Worm (Caenorhabditis elegans) whole organism, L3 larva: ENCODE results near the gene C06A6.4.
A peak's percentile ranks its signal among the peaks of the same experiment; 100 is the strongest.

Source experiments
- R02D3.7 ChIP-seq: fragments of 150-350 bp; optimal IDR thresholded peaks from 2 replicates; lab custom pipeline; 2014; ENCODE audit warnings: missing biosample characterization, missing genetic modification characterization
- ZK546.5 ChIP-seq: sonication (generic microtip); optimal IDR thresholded peaks from 2 replicates; lab custom pipeline; 2017; ENCODE audit warnings: missing biosample characterization, missing genetic modification characterization
- ceh-16 ChIP-seq: sonication (generic microtip); optimal IDR thresholded peaks from 2 replicates; lab custom pipeline; 2017; ENCODE audit warnings: missing biosample characterization, missing genetic modification characterization
- ceh-28 ChIP-seq: fragments of 150-350 bp; optimal IDR thresholded peaks from 2 replicates; lab custom pipeline; 2014; ENCODE audit warnings: missing biosample characterization, missing genetic modification reagents, missing genetic modification characterization
- ceh-82 ChIP-seq: fragments of 150-350 bp; optimal IDR thresholded peaks from 2 replicates; lab custom pipeline; 2014; ENCODE audit warnings: missing biosample characterization, missing genetic modification characterization
- ceh-9 ChIP-seq: sonication (generic microtip); optimal IDR thresholded peaks from 2 replicates; lab custom pipeline; 2018; ENCODE audit warnings: missing biosample characterization, missing genetic modification characterization
- daf-12 ChIP-seq: fragments of 150-350 bp; optimal IDR thresholded peaks from 2 replicates; lab custom pipeline; 2014; ENCODE audit warnings: missing biosample characterization, missing genetic modification reagents, missing genetic modification characterization
- egl-27 ChIP-seq: sonication (generic microtip); optimal IDR thresholded peaks from 4 replicates; lab custom pipeline; 2017; ENCODE audit warnings: missing biosample characterization, missing genetic modification reagents, missing genetic modification characterization
- egl-5 ChIP-seq: fragments of 150-350 bp; optimal IDR thresholded peaks from 2 replicates; lab custom pipeline; 2017; ENCODE audit warnings: missing biosample characterization, missing genetic modification reagents, missing genetic modification characterization, inconsistent platforms
- elt-1 ChIP-seq: fragments of 150-350 bp; optimal IDR thresholded peaks from 2 replicates; lab custom pipeline; 2014; ENCODE audit warnings: missing biosample characterization, missing genetic modification characterization
- elt-2 ChIP-seq: sonication (generic microtip); optimal IDR thresholded peaks from 2 replicates; lab custom pipeline; 2016; ENCODE audit warnings: missing genetic modification reagents, mild to moderate bottlenecking, missing genetic modification characterization, missing compliant biosample characterization
- elt-3 ChIP-seq, 3 experiments: fragments of 150-350 bp in 1 of 3; sonication (generic microtip) in 2 of 3; optimal IDR thresholded peaks; 2 replicates in 2 of 3; 4 replicates in 1 of 3; lab custom pipeline; 2014 to 2017; ENCODE audit warnings: missing biosample characterization in 3 of 3, missing genetic modification characterization in 3 of 3
- eor-1 ChIP-seq, 2 experiments: fragments of 150-350 bp; optimal IDR thresholded peaks; 2 replicates each; lab custom pipeline; 2014 to 2018; ENCODE audit warnings: missing biosample characterization in 2 of 2, missing genetic modification characterization in 2 of 2
- fkh-10 ChIP-seq: sonication (generic microtip); optimal IDR thresholded peaks from 2 replicates; lab custom pipeline; 2017; ENCODE audit warnings: missing biosample characterization, missing genetic modification reagents, missing genetic modification characterization
- fkh-2 ChIP-seq: fragments of 150-350 bp; optimal IDR thresholded peaks from 2 replicates; lab custom pipeline; 2014; ENCODE audit warnings: missing biosample characterization, missing genetic modification reagents, missing genetic modification characterization
- fos-1 ChIP-seq: fragments of 150-350 bp; optimal IDR thresholded peaks from 2 replicates; lab custom pipeline; 2014; ENCODE audit warnings: missing biosample characterization, missing genetic modification characterization
- hmg-11 ChIP-seq: sonication (generic microtip); optimal IDR thresholded peaks from 2 replicates; lab custom pipeline; 2016; ENCODE audit warnings: missing genetic modification characterization, missing compliant biosample characterization
- jun-1 ChIP-seq: fragments of 150-350 bp; optimal IDR thresholded peaks from 2 replicates; lab custom pipeline; 2014; ENCODE audit warnings: missing biosample characterization, missing genetic modification reagents, missing genetic modification characterization
- lin-15B ChIP-seq: fragments of 150-350 bp; optimal IDR thresholded peaks from 2 replicates; lab custom pipeline; 2014; ENCODE audit warnings: missing biosample characterization, missing genetic modification characterization
- lin-39 ChIP-seq: fragments of 150-350 bp; optimal IDR thresholded peaks from 2 replicates; lab custom pipeline; 2018; ENCODE audit warnings: missing biosample characterization, missing genetic modification reagents, missing genetic modification characterization
- lsy-12 ChIP-seq: sonication (generic microtip); optimal IDR thresholded peaks from 2 replicates; lab custom pipeline; 2016; ENCODE audit warnings: mild to moderate bottlenecking, missing genetic modification characterization, missing compliant biosample characterization
- mdl-1 ChIP-seq: fragments of 150-350 bp; optimal IDR thresholded peaks from 2 replicates; lab custom pipeline; 2014; ENCODE audit warnings: missing biosample characterization, missing genetic modification characterization
- mml-1 ChIP-seq: fragments of 150-350 bp; sonication (generic microtip); optimal IDR thresholded peaks from 3 replicates; lab custom pipeline; 2014; ENCODE audit warnings: missing biosample characterization, missing genetic modification characterization
- nfya-1 ChIP-seq: sonication (generic microtip); optimal IDR thresholded peaks from 2 replicates; lab custom pipeline; 2017; ENCODE audit warnings: missing genetic modification characterization, mild to moderate bottlenecking, missing compliant biosample characterization, antibody characterized with exemption, moderate library complexity; ENCODE audit not compliant: insufficient read depth
- nhr-12 ChIP-seq: fragments of 150-350 bp; optimal IDR thresholded peaks from 2 replicates; lab custom pipeline; 2014; ENCODE audit warnings: missing biosample characterization, missing genetic modification characterization
- nhr-23 ChIP-seq: fragments of 150-350 bp; optimal IDR thresholded peaks from 2 replicates; lab custom pipeline; 2014; ENCODE audit warnings: missing biosample characterization, missing genetic modification reagents, missing genetic modification characterization
- nhr-237 ChIP-seq: fragments of 150-350 bp; optimal IDR thresholded peaks from 2 replicates; lab custom pipeline; 2014; ENCODE audit warnings: missing biosample characterization, missing genetic modification characterization
- nhr-25 ChIP-seq: sonication (generic microtip); optimal IDR thresholded peaks from 2 replicates; lab custom pipeline; 2017; ENCODE audit warnings: missing biosample characterization, missing genetic modification characterization
- nhr-28 ChIP-seq: fragments of 150-350 bp; optimal IDR thresholded peaks from 2 replicates; lab custom pipeline; 2014; ENCODE audit warnings: missing biosample characterization, missing genetic modification characterization
- nhr-43 ChIP-seq: sonication (generic microtip); optimal IDR thresholded peaks from 2 replicates; lab custom pipeline; 2016; ENCODE audit warnings: mild to moderate bottlenecking, missing genetic modification characterization, missing compliant biosample characterization; ENCODE audit not compliant: poor library complexity, severe bottlenecking
- nhr-76 ChIP-seq: fragments of 150-350 bp; sonication (generic microtip); optimal IDR thresholded peaks from 5 replicates; lab custom pipeline; 2014; ENCODE audit warnings: missing biosample characterization, missing genetic modification characterization
- pha-4 ChIP-seq: fragments of 150-350 bp; optimal IDR thresholded peaks from 2 replicates; lab custom pipeline; 2014; ENCODE audit warnings: missing biosample characterization, missing genetic modification reagents, missing genetic modification characterization
- pqm-1 ChIP-seq: fragments of 150-350 bp; optimal IDR thresholded peaks from 2 replicates; lab custom pipeline; 2017; ENCODE audit warnings: missing biosample characterization, missing genetic modification characterization, inconsistent platforms
- sea-2 ChIP-seq: fragments of 150-350 bp; sonication (generic microtip); optimal IDR thresholded peaks from 4 replicates; lab custom pipeline; 2014; ENCODE audit warnings: missing biosample characterization, missing genetic modification reagents, missing genetic modification characterization
- skn-1 ChIP-seq: fragments of 150-350 bp; optimal IDR thresholded peaks from 2 replicates; lab custom pipeline; 2014; ENCODE audit warnings: missing biosample characterization, missing genetic modification characterization
- snpc-4 ChIP-seq: fragments of 150-350 bp; optimal IDR thresholded peaks from 2 replicates; lab custom pipeline; 2014; ENCODE audit warnings: missing biosample characterization, missing genetic modification characterization
- tbx-2 ChIP-seq: sonication (generic microtip); optimal IDR thresholded peaks from 2 replicates; lab custom pipeline; 2016; ENCODE audit warnings: mild to moderate bottlenecking, missing genetic modification characterization, missing compliant biosample characterization
- unc-39 ChIP-seq: sonication (generic microtip); optimal IDR thresholded peaks from 4 replicates; lab custom pipeline; 2017; ENCODE audit warnings: missing biosample characterization, missing genetic modification characterization
- unc-62 ChIP-seq: fragments of 150-350 bp; sonication (generic microtip); optimal IDR thresholded peaks from 4 replicates; lab custom pipeline; 2014; ENCODE audit warnings: missing biosample characterization, missing genetic modification reagents, missing genetic modification characterization
- zag-1 ChIP-seq: fragments of 150-350 bp; optimal IDR thresholded peaks from 2 replicates; lab custom pipeline; 2014; ENCODE audit warnings: missing biosample characterization, missing genetic modification characterization
- ztf-4 ChIP-seq: fragments of 150-350 bp; optimal IDR thresholded peaks from 2 replicates; lab custom pipeline; 2014; ENCODE audit warnings: missing biosample characterization, missing genetic modification characterization

C06A6.4 gene

ce11 chrIV:7834625-7835228, 5.6 kb upstream of the C06A6.4 start, which contains the start of gene erp-44.2:
TSS of gene erp-44.2 (minus strand) at chrIV:7834675.
- TF ChIP-seq zag-1 (tag; lab: Kevin White, UChicago): no peak
- no peak for TF ChIP-seq sea-2
- TF ChIP-seq lin-15B (tag; lab: Kevin White, UChicago): no peak
- TF ChIP-seq pha-4 (tag; lab: Kevin White, UChicago): peak; percentile 93

ce11 chrIV:7830151-7830550, 1.1 kb upstream of the C06A6.4 start, which contains the start of gene mvb-12:
TSS of gene mvb-12 (plus strand) at chrIV:7830525.
- peak; percentile 38 for TF ChIP-seq snpc-4 (tag; lab: Kevin White, UChicago)
- TF ChIP-seq ceh-82 (tag; lab: Kevin White, UChicago): no peak
- no peak for TF ChIP-seq ceh-9 (tag; lab: Kevin White, UChicago)
- TF ChIP-seq lin-15B (tag; lab: Kevin White, UChicago): peak; percentile 43
- TF ChIP-seq nhr-76 (tag; lab: Kevin White, UChicago): no peak
- no peak for TF ChIP-seq nhr-12 (tag; lab: Kevin White, UChicago)
- TF ChIP-seq ceh-28 (tag; lab: Kevin White, UChicago): no peak
- TF ChIP-seq elt-2 (tag; lab: Kevin White, UChicago): peak; percentile 41
- TF ChIP-seq nfya-1 (tag; lab: Kevin White, UChicago): peak; percentile 42
- no peak for TF ChIP-seq lin-39 (tag; lab: Kevin White, UChicago)
- peak; percentile 80 for TF ChIP-seq pha-4 (tag; lab: Kevin White, UChicago)
- TF ChIP-seq egl-5 (tag; lab: Kevin White, UChicago): peak; percentile 57
- TF ChIP-seq hmg-11 (tag; lab: Kevin White, UChicago): peak; percentile 23

ce11 chrIV:7824649-7825048, 4.4 kb downstream of the C06A6.4 start:
- no peak for TF ChIP-seq tbx-2 (tag; lab: Kevin White, UChicago)
- peak; percentile 53 for TF ChIP-seq nhr-23
- TF ChIP-seq nhr-25 (tag; lab: Kevin White, UChicago): peak; percentile 16

ce11 chrIV:7822524-7822923, 6.6 kb downstream of the C06A6.4 start, which contains the start of gene T14A8.2:
TSS of gene T14A8.2 (minus strand) at chrIV:7822624.
- no peak for TF ChIP-seq nhr-76 (tag; lab: Kevin White, UChicago)

ce11 chrIV:7817852-7818251, 11.2 kb downstream of the C06A6.4 start, which contains the start of gene ric-3:
TSS of gene ric-3 (plus strand) at chrIV:7818251.
- no peak for TF ChIP-seq ztf-4
- peak; percentile 51 for TF ChIP-seq pha-4 (tag; lab: Kevin White, UChicago)
- TF ChIP-seq snpc-4 (tag; lab: Kevin White, UChicago): peak; percentile 40
- TF ChIP-seq R02D3.7: no peak
- no peak for TF ChIP-seq ZK546.5 (tag; lab: Kevin White, UChicago)
- no peak for TF ChIP-seq egl-27 (tag; lab: Kevin White, UChicago)
- TF ChIP-seq lin-39 (tag; lab: Kevin White, UChicago): peak; percentile 84
- TF ChIP-seq eor-1 (tag; optimal IDR thresholded peaks at IDR 0.05; lab: Kevin White, UChicago): no peak
- TF ChIP-seq lsy-12 (tag; lab: Kevin White, UChicago): no peak
- no peak for TF ChIP-seq egl-5 (tag; lab: Kevin White, UChicago)
- no peak for TF ChIP-seq nhr-25 (tag; lab: Kevin White, UChicago)
- no peak for TF ChIP-seq ceh-16 (tag; lab: Kevin White, UChicago)
- TF ChIP-seq sea-2: no peak
- TF ChIP-seq ceh-28 (tag; lab: Kevin White, UChicago): peak; percentile 58
- TF ChIP-seq unc-62 (GFP tag; lab: Kevin White, UChicago): peak; percentile 44
- no peak for TF ChIP-seq elt-2 (tag; lab: Kevin White, UChicago)
- TF ChIP-seq nhr-23: no peak
- no peak for TF ChIP-seq ceh-82 (tag; lab: Kevin White, UChicago)
- no peak for TF ChIP-seq mml-1 (tag; lab: Kevin White, UChicago)
- no peak for TF ChIP-seq fkh-2 (tag; lab: Kevin White, UChicago)
- TF ChIP-seq unc-39 (tag; lab: Kevin White, UChicago): no peak
- TF ChIP-seq tbx-2 (tag; lab: Kevin White, UChicago): no peak
- TF ChIP-seq fkh-10 (GFP tag; lab: Kevin White, UChicago): no peak
- TF ChIP-seq nhr-43 (tag; lab: Kevin White, UChicago): no peak
- TF ChIP-seq nhr-12 (tag; lab: Kevin White, UChicago): no peak
- TF ChIP-seq skn-1 (tag; lab: Kevin White, UChicago): no peak
- peak; percentile 29 for TF ChIP-seq mdl-1 (tag; lab: Kevin White, UChicago)
- peak; percentile 42 for TF ChIP-seq lin-15B (tag; lab: Kevin White, UChicago)
- TF ChIP-seq jun-1 (tag; lab: Kevin White, UChicago): no peak
- TF ChIP-seq nhr-28 (tag; lab: Kevin White, UChicago): no peak
- TF ChIP-seq pqm-1 (tag; lab: Kevin White, UChicago): no peak
- peak; percentile 81 for TF ChIP-seq nfya-1 (tag; lab: Kevin White, UChicago)
- TF ChIP-seq elt-1 (tag; lab: Kevin White, UChicago): no peak
- no peak for TF ChIP-seq daf-12 (tag; lab: Kevin White, UChicago)
- no peak for TF ChIP-seq elt-3 (tag; optimal IDR thresholded peaks at IDR 0.05; lab: Kevin White, UChicago)
- TF ChIP-seq fos-1 (tag; lab: Kevin White, UChicago): no peak
- no peak for TF ChIP-seq nhr-237 (tag; lab: Kevin White, UChicago)
- TF ChIP-seq zag-1 (tag; lab: Kevin White, UChicago): no peak
